Worm (Caenorhabditis elegans): ENCODE results near the gene nsun-5.

Gene nsun-5

ce11 chrII:15025599-15026164, 56.3 kb downstream of the nsun-5 start, which contains the start of gene cmtr-1:
cmtr-1 (plus strand) TSS chrII:15026114.
- TF ChIP-seq flt-1 (GFP tag; IDR thresholded peaks at IDR 0.05) (peak; percentile 64; the same call in 1 of the 2 replicates), ref-1 (GFP tag; conservative IDR thresholded peaks at IDR 0.05) (no peak; the same call in 1 of the 2 replicates), ztf-29 (GFP tag; IDR thresholded peaks at IDR 0.05) (no peak), klf-2 (GFP tag; conservative IDR thresholded peaks at IDR 0.05) (no peak), tab-1 (GFP tag; IDR thresholded peaks at IDR 0.05) (no peak), ztf-23 (GFP tag; IDR thresholded peaks at IDR 0.05) (peak; percentile 70; the same call in 1 of the 2 replicates), med-1 (GFP tag; optimal IDR thresholded peaks at IDR 0.05; ENCODE audit: insufficient read depth) (no peak), T22C8.4 (GFP tag; IDR thresholded peaks at IDR 0.05) (no peak), cog-1 (tag; optimal IDR thresholded peaks at IDR 0.05) (peak; percentile 69)

- no peak for TF ChIP-seq flt-1 (GFP tag; IDR thresholded peaks at IDR 0.05)
These were observed 57.0 kb downstream of the nsun-5 start for ce11 chrII:15026389-15026788.

All from whole organism, midembryonic.